Fruit fly (Drosophila melanogaster) whole organism, embryonic: ENCODE measurements around the gene TRAM.

Experiments used
- Aef1 ChIP-seq: fragments of 200-800 bp; sonication (Bioruptor generic); IDR thresholded peaks from 3 replicates; pipeline ENCODE4 v1.3.6; 2022; ENCODE audit warnings: missing biosample characterization, missing genetic modification characterization
- CG10147 ChIP-seq: fragments of 200-800 bp; sonication (Bioruptor generic); optimal IDR thresholded peaks from 2 replicates; lab custom pipeline; 2019; ENCODE audit warnings: missing biosample characterization, mild to moderate bottlenecking, missing genetic modification characterization, moderate library complexity
- CG10565 ChIP-seq: fragments of 200-800 bp; sonication (Bioruptor generic); optimal IDR thresholded peaks from 3 replicates; lab custom pipeline; 2016; ENCODE audit warnings: missing biosample characterization, mild to moderate bottlenecking, missing genetic modification characterization
- CG11085 ChIP-seq: fragments of 200-800 bp; sonication (Bioruptor generic); IDR thresholded peaks from 2 replicates; pipeline ENCODE4 v1.3.6; 2022; ENCODE audit warnings: missing biosample characterization, missing genetic modification characterization
- CG11560 ChIP-seq: fragments of 200-800 bp; sonication (Bioruptor generic); IDR thresholded peaks from 3 replicates; pipeline ENCODE4 v1.3.6; 2022; ENCODE audit warnings: missing biosample characterization, missing genetic modification characterization
- CG11696 ChIP-seq: fragments of 200-800 bp; sonication (Bioruptor generic); IDR thresholded peaks from 2 replicates; pipeline ENCODE4 v1.3.6; 2022; ENCODE audit warnings: missing biosample characterization, missing genetic modification characterization
- CG12219 ChIP-seq: fragments of 200-800 bp; sonication (Bioruptor generic); optimal IDR thresholded peaks from 3 replicates; lab custom pipeline; 2018; ENCODE audit warnings: missing biosample characterization, mild to moderate bottlenecking, missing genetic modification characterization
- CG12659 ChIP-seq: fragments of 200-800 bp; sonication (Bioruptor generic); optimal IDR thresholded peaks from 3 replicates; lab custom pipeline; 2017; ENCODE audit warnings: mild to moderate bottlenecking, missing biosample characterization, missing genetic modification reagents, missing genetic modification characterization
- CG13287 ChIP-seq: fragments of 200-800 bp; sonication (Bioruptor generic); IDR thresholded peaks from 2 replicates; pipeline ENCODE4 v1.3.6; 2022; ENCODE audit warnings: missing biosample characterization, missing genetic modification characterization; ENCODE audit not compliant: partially characterized antibody
- CG14667 ChIP-seq: fragments of 200-800 bp; sonication (Bioruptor generic); IDR thresholded peaks from 2 replicates; pipeline ENCODE4 v1.3.6; 2022; ENCODE audit warnings: missing biosample characterization, missing genetic modification characterization
- CG14965 ChIP-seq: fragments of 200-800 bp; sonication (Bioruptor generic); optimal IDR thresholded peaks from 2 replicates; lab custom pipeline; 2016; ENCODE audit warnings: missing biosample characterization, missing genetic modification characterization, borderline replicate concordance
- CG1529 ChIP-seq: fragments of 200-800 bp; sonication (Bioruptor generic); optimal IDR thresholded peaks from 3 replicates; lab custom pipeline; 2018; ENCODE audit warnings: missing biosample characterization, missing genetic modification characterization
- CG18262 ChIP-seq: fragments of 200-800 bp; optimal IDR thresholded peaks from 3 replicates; lab custom pipeline; 2019; ENCODE audit warnings: missing biosample characterization, mild to moderate bottlenecking, missing genetic modification characterization, moderate library complexity
- CG18619 ChIP-seq: fragments of 200-800 bp; sonication (Bioruptor generic); optimal IDR thresholded peaks from 3 replicates; lab custom pipeline; 2017; ENCODE audit warnings: missing biosample characterization, mild to moderate bottlenecking, missing genetic modification characterization
- CG2889 ChIP-seq: fragments of 200-800 bp; sonication (Bioruptor generic); IDR thresholded peaks from 3 replicates; pipeline ENCODE4 v1.3.6; 2022; ENCODE audit warnings: missing biosample characterization, missing genetic modification characterization
- CG34376 ChIP-seq: fragments of 200-800 bp; sonication (Bioruptor generic); optimal IDR thresholded peaks from 2 replicates; lab custom pipeline; 2018; ENCODE audit warnings: missing biosample characterization, mild to moderate bottlenecking, missing genetic modification characterization
- CG3838 ChIP-seq: fragments of 200-800 bp; sonication (Bioruptor generic); optimal IDR thresholded peaks from 3 replicates; lab custom pipeline; 2016; ENCODE audit warnings: missing biosample characterization, missing genetic modification characterization
- CG4707 ChIP-seq: fragments of 200-800 bp; sonication (Bioruptor generic); optimal IDR thresholded peaks from 2 replicates; lab custom pipeline; 2018; ENCODE audit warnings: missing biosample characterization, mild to moderate bottlenecking, missing genetic modification characterization, moderate library complexity
- CG4820 ChIP-seq: fragments of 200-800 bp; sonication (Bioruptor generic); optimal IDR thresholded peaks from 3 replicates; lab custom pipeline; 2016; ENCODE audit warnings: missing biosample characterization, missing genetic modification characterization
- CG8089 ChIP-seq: fragments of 200-800 bp; sonication (Bioruptor generic); optimal IDR thresholded peaks from 3 replicates; lab custom pipeline; 2016; ENCODE audit warnings: missing biosample characterization, missing genetic modification characterization
- CG8281 ChIP-seq: fragments of 200-800 bp; sonication (Bioruptor generic); optimal IDR thresholded peaks from 2 replicates; lab custom pipeline; 2018; ENCODE audit warnings: missing biosample characterization, mild to moderate bottlenecking, missing genetic modification characterization, moderate library complexity
- CG8359 ChIP-seq: fragments of 200-800 bp; sonication (Bioruptor generic); optimal IDR thresholded peaks from 2 replicates; lab custom pipeline; 2017; ENCODE audit warnings: missing biosample characterization, mild to moderate bottlenecking, missing genetic modification characterization, borderline replicate concordance
- CrebB ChIP-seq: fragments of 200-800 bp; sonication (Bioruptor generic); optimal IDR thresholded peaks from 3 replicates; lab custom pipeline; 2018; ENCODE audit warnings: missing biosample characterization, mild to moderate bottlenecking, missing genetic modification characterization
- Eip74EF ChIP-seq, 2 experiments: fragments of 200-800 bp in 1 of 2; fragments of >200 bp in 1 of 2; sonication (Bioruptor generic) in 1 of 2; optimal IDR thresholded peaks; 2 replicates each; lab custom pipeline; 2017 to 2019; ENCODE audit warnings: missing biosample characterization in 2 of 2, missing genetic modification characterization in 2 of 2, mild to moderate bottlenecking in 1 of 2, moderate library complexity in 1 of 2
- Hand ChIP-seq: fragments of 200-800 bp; sonication (Bioruptor generic); optimal IDR thresholded peaks from 2 replicates; lab custom pipeline; 2017; ENCODE audit warnings: mild to moderate bottlenecking, missing biosample characterization, missing genetic modification reagents, missing genetic modification characterization
- HmgZ ChIP-seq: fragments of 200-800 bp; sonication (Bioruptor generic); optimal IDR thresholded peaks from 2 replicates; lab custom pipeline; 2018; ENCODE audit warnings: missing biosample characterization, mild to moderate bottlenecking, missing genetic modification characterization
- Hr51 ChIP-seq, 2 experiments: fragments of 200-800 bp; sonication (Bioruptor generic); optimal IDR thresholded peaks; 2 replicates in 1 of 2; 3 replicates in 1 of 2; lab custom pipeline; 2016 to 2018; ENCODE audit warnings: missing biosample characterization in 2 of 2, missing genetic modification characterization in 2 of 2, mild to moderate bottlenecking in 1 of 2, moderate library complexity in 1 of 2
- Mad ChIP-seq: fragments of 200-800 bp; sonication (Bioruptor generic); optimal IDR thresholded peaks from 2 replicates; lab custom pipeline; 2016; ENCODE audit warnings: missing biosample characterization, missing genetic modification characterization
- Meics ChIP-seq: fragments of 200-800 bp; sonication (Bioruptor generic); optimal IDR thresholded peaks from 2 replicates; lab custom pipeline; 2017; ENCODE audit warnings: missing biosample characterization, mild to moderate bottlenecking, missing genetic modification characterization
- Nf-YC ChIP-seq: fragments of 200-800 bp; optimal IDR thresholded peaks from 3 replicates; lab custom pipeline; 2019; ENCODE audit warnings: missing biosample characterization, mild to moderate bottlenecking, missing genetic modification characterization, moderate library complexity
- Rfx ChIP-seq: fragments of 200-800 bp; sonication (Bioruptor generic); IDR thresholded peaks from 2 replicates; pipeline ENCODE4 v1.3.6; 2022; ENCODE audit warnings: missing biosample characterization, missing genetic modification characterization
- Sry-δ ChIP-seq: fragments of 200-800 bp; sonication (Bioruptor generic); optimal IDR thresholded peaks from 2 replicates; lab custom pipeline; 2016; ENCODE audit warnings: missing biosample characterization, missing genetic modification characterization
- Usf ChIP-seq: fragments of 200-800 bp; sonication (Bioruptor generic); optimal IDR thresholded peaks from 2 replicates; lab custom pipeline; 2017; ENCODE audit warnings: missing genotype, missing biosample characterization, missing genetic modification characterization
- aop ChIP-seq: fragments of 200-800 bp; sonication (Bioruptor generic); IDR thresholded peaks from 2 replicates; pipeline ENCODE4 v1.3.6; 2022; ENCODE audit warnings: missing biosample characterization, missing genetic modification characterization
- chm ChIP-seq: fragments of 200-800 bp; sonication (Bioruptor generic); IDR thresholded peaks from 2 replicates; pipeline ENCODE4 v1.3.6; 2022; ENCODE audit warnings: missing biosample characterization, missing genetic modification characterization
- fu2 ChIP-seq: fragments of 200-800 bp; sonication (Bioruptor generic); optimal IDR thresholded peaks from 2 replicates; lab custom pipeline; 2016; ENCODE audit warnings: missing biosample characterization, missing genetic modification characterization
- hb ChIP-seq: fragments of 200-800 bp; sonication (Bioruptor generic); IDR thresholded peaks from 3 replicates; pipeline ENCODE4 v1.3.6; 2022; ENCODE audit warnings: missing biosample characterization, missing genetic modification characterization; ENCODE audit not compliant: partially characterized antibody
- ind ChIP-seq: fragments of 200-800 bp; sonication (Bioruptor generic); optimal IDR thresholded peaks from 3 replicates; lab custom pipeline; 2016; ENCODE audit warnings: missing biosample characterization, missing genetic modification characterization
- klu ChIP-seq: fragments of 200-800 bp; sonication (Bioruptor generic); IDR thresholded peaks from 2 replicates; pipeline ENCODE4 v1.3.6; 2022; ENCODE audit warnings: missing biosample characterization, missing genetic modification characterization
- kni ChIP-seq: fragments of 200-800 bp; sonication (Bioruptor generic); optimal IDR thresholded peaks from 3 replicates; lab custom pipeline; 2017; ENCODE audit warnings: mild to moderate bottlenecking, missing biosample characterization, missing genetic modification reagents, missing genetic modification characterization
- lov ChIP-seq, 2 experiments: fragments of 200-800 bp in 1 of 2; fragments of >200 bp in 1 of 2; sonication (Bioruptor generic) in 1 of 2; IDR thresholded peaks in 1 of 2; optimal IDR thresholded peaks in 1 of 2; 2 replicates in 1 of 2; 3 replicates in 1 of 2; pipeline versions ENCODE4 v1.3.6 to Lab custom; 2017 to 2022; ENCODE audit warnings: missing biosample characterization in 1 of 2, missing genetic modification characterization in 1 of 2
- nerfin-1 ChIP-seq: fragments of 200-800 bp; sonication (Bioruptor generic); optimal IDR thresholded peaks from 3 replicates; lab custom pipeline; 2019; ENCODE audit warnings: missing biosample characterization, mild to moderate bottlenecking, missing genetic modification characterization, moderate library complexity
- peb ChIP-seq: fragments of 200-800 bp; sonication (Bioruptor generic); IDR thresholded peaks from 2 replicates; pipeline ENCODE4 v1.3.6; 2022; ENCODE audit warnings: missing biosample characterization, missing genetic modification characterization
- pho ChIP-seq: fragments of 200-800 bp; sonication (Bioruptor generic); optimal IDR thresholded peaks from 2 replicates; lab custom pipeline; 2016; ENCODE audit warnings: missing biosample characterization, missing genetic modification characterization
- pnt ChIP-seq: fragments of 200-800 bp; sonication (Bioruptor generic); optimal IDR thresholded peaks from 3 replicates; lab custom pipeline; 2016; ENCODE audit warnings: missing biosample characterization, missing genetic modification characterization
- scrt ChIP-seq: fragments of 200-800 bp; sonication (Bioruptor generic); optimal IDR thresholded peaks from 2 replicates; lab custom pipeline; 2018; ENCODE audit warnings: missing biosample characterization, mild to moderate bottlenecking, missing genetic modification characterization, moderate library complexity
- tll ChIP-seq, 2 experiments: fragments of 200-800 bp in 1 of 2; fragments of >200 bp in 1 of 2; sonication (Bioruptor generic) in 1 of 2; optimal IDR thresholded peaks; 2 replicates each; lab custom pipeline; 2017 to 2019; ENCODE audit warnings: missing biosample characterization in 2 of 2, missing genetic modification characterization in 2 of 2, mild to moderate bottlenecking in 1 of 2, moderate library complexity in 1 of 2
- zfh2 ChIP-seq: fragments of 200-800 bp; sonication (Bioruptor generic); optimal IDR thresholded peaks from 2 replicates; lab custom pipeline; 2016; ENCODE audit warnings: missing biosample characterization, missing genetic modification characterization

The TRAM gene

DNA sequence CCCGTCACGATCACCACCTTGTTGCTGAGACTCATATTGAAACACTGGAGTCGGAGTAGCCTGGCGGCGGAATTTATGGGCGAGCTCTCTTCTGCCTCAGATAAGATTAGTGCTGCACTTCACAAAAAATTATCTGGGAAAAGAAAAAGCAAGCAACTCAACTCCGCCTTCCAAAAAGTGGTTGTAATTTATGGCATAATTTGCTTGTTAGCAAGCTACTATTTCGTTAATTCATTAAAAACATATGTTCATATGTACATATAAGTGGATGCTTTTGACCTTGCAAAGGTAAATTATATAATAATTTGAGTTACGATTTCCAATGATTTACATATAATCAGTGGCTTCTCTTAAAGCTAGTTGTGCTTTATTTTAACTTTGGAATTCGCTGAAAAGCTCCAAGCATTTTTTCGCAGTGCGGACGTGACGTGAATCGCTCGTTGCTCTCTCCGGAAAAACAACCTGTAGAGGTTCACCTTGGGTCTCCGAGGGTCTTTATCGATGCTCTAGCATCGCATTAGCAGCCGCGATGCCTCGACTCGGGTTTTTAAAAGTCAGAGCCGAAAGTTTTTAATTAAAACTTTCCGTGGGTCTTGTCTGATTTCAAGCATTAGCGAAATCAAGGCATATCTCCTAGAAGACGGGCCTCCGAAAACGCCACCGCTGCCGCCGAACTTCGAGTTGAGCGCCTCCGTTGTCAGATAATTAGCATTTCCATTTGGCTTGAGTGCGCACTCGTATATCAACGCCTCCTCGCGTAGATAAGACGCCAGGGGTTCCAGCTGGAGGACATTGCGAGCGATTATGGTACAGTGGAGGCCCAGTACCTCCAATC lies 12.6 kb downstream of the TRAM start, which contains the start of gene CG3699 (continued):
- TF ChIP-seq CG13287 (GFP tag; lab: Robert Waterston, UW) (no peak), CG11560 (no peak), kni (GFP tag; lab: Kevin White, UChicago) (no peak), nerfin-1 (tag; lab: Kevin White, UChicago) (no peak), CG14965 (no peak), CG3838 (GFP tag; lab: Kevin White, UChicago) (no peak), Rfx (no peak; the same call in none of the 2 replicates), scrt (GFP tag; lab: Kevin White, UChicago) (peak; percentile 23), Eip74EF (GFP tag; optimal IDR thresholded peaks at IDR 0.05; lab: Kevin White, UChicago) (no peak), Hand (peak; percentile 27), Meics (GFP tag; lab: Kevin White, UChicago) (peak; percentile 75), CG4707 (no peak), Usf (GFP tag; lab: Kevin White, UChicago) (no peak), Sry-δ (GFP tag; lab: Kevin White, UChicago) (no peak), chm (GFP tag; lab: Robert Waterston, UW) (no peak), CG11696 (GFP tag; lab: Robert Waterston, UW) (no peak), Hr51 (GFP tag; optimal IDR thresholded peaks at IDR 0.05; lab: Kevin White, UChicago) (peak in 1 of 2 experiments; percentile 57), CG11085 (GFP tag; lab: Robert Waterston, UW) (no peak), CG8089 (GFP tag; lab: Kevin White, UChicago) (no peak), ind (peak; percentile 34), CG14667 (GFP tag; lab: Robert Waterston, UW) (no peak), CG18619 (peak; percentile 43), CG4820 (GFP tag; lab: Kevin White, UChicago) (peak; percentile 1), HmgZ (tag; lab: Kevin White, UChicago) (peak; percentile 1), Mad (GFP tag; lab: Kevin White, UChicago) (peak; percentile 24), peb (GFP tag; lab: Robert Waterston, UW) (no peak), CG1529 (no peak), CG8281 (no peak), CG12659 (GFP tag; lab: Kevin White, UChicago) (peak; percentile 53), CG8359 (GFP tag; lab: Kevin White, UChicago) (no peak), Nf-YC (tag; lab: Kevin White, UChicago) (peak; percentile 22), lov (optimal IDR thresholded peaks at IDR 0.05; lab: Kevin White, UChicago) (no peak), lov (GFP tag; IDR thresholded peaks at IDR 0.05; lab: Robert Waterston, UW) (no peak), tll (GFP tag; optimal IDR thresholded peaks at IDR 0.05; lab: Kevin White, UChicago) (no peak), hb (no peak), CG10147 (GFP tag; lab: Kevin White, UChicago) (peak; percentile 20), zfh2 (GFP tag; lab: Kevin White, UChicago) (peak; percentile 47), CG10565 (GFP tag; lab: Kevin White, UChicago) (no peak), aop (GFP tag; lab: Robert Waterston, UW) (no peak), CrebB (tag; lab: Kevin White, UChicago) (peak; percentile 25), pho (GFP tag; lab: Kevin White, UChicago) (peak; percentile 37), CG12219 (GFP tag; lab: Kevin White, UChicago) (peak; percentile 8), pnt (peak; percentile 16), Aef1 (GFP tag; lab: Robert Waterston, UW) (no peak), CG2889 (no peak), CG34376 (GFP tag; lab: Kevin White, UChicago) (peak; percentile 29), fu2 (GFP tag; lab: Kevin White, UChicago) (no peak), klu (GFP tag; lab: Robert Waterston, UW) (no peak), CG18262 (tag; lab: Kevin White, UChicago) (peak; percentile 28)
